Fruit fly (Drosophila melanogaster) whole organism, prepupa: Measurements from ENCODE around the gene MFS10.

ENCODE experiments used
- CG10631 ChIP-seq: fragments of 200-800 bp; sonication (Bioruptor generic); optimal IDR thresholded peaks from 2 replicates; lab custom pipeline; 2016; ENCODE audit warnings: missing biosample characterization, missing genetic modification characterization
- CG11294 ChIP-seq: fragments of 200-800 bp; sonication (Bioruptor generic); IDR thresholded peaks from 2 replicates; pipeline ENCODE4 v1.3.6; 2022; ENCODE audit warnings: missing biosample characterization, missing genetic modification characterization
- CG11762 ChIP-seq: fragments of 200-800 bp; sonication (Bioruptor generic); optimal IDR thresholded peaks from 3 replicates; lab custom pipeline; 2016; ENCODE audit warnings: missing biosample characterization, missing genetic modification characterization; ENCODE audit not compliant: insufficient read depth
- CG15336 ChIP-seq: fragments of 200-800 bp; sonication (Bioruptor generic); IDR thresholded peaks from 2 replicates; pipeline ENCODE4 v1.3.6; 2022; ENCODE audit warnings: missing biosample characterization, missing genetic modification characterization
- CG3032 ChIP-seq: fragments of 200-800 bp; optimal IDR thresholded peaks from 2 replicates; lab custom pipeline; 2019; ENCODE audit warnings: missing biosample characterization, mild to moderate bottlenecking, missing genetic modification characterization, moderate library complexity
- CG31627 ChIP-seq: fragments of 200-800 bp; sonication (Bioruptor generic); optimal IDR thresholded peaks from 3 replicates; lab custom pipeline; 2016; ENCODE audit warnings: missing biosample characterization, missing genetic modification characterization
- CG32006 ChIP-seq: fragments of 200-800 bp; sonication (Bioruptor generic); optimal IDR thresholded peaks from 3 replicates; lab custom pipeline; 2017; ENCODE audit warnings: missing biosample characterization, mild to moderate bottlenecking, missing genetic modification characterization
- CG34406 ChIP-seq: fragments of 200-800 bp; sonication (Bioruptor generic); optimal IDR thresholded peaks from 3 replicates; lab custom pipeline; 2016; ENCODE audit warnings: missing biosample characterization, missing genetic modification characterization
- CG3919 ChIP-seq: fragments of 200-800 bp; sonication (Bioruptor generic); optimal IDR thresholded peaks from 3 replicates; lab custom pipeline; 2016; ENCODE audit warnings: missing biosample characterization, missing genetic modification characterization
- CG4318 ChIP-seq: fragments of 200-800 bp; sonication (Bioruptor generic); optimal IDR thresholded peaks from 3 replicates; lab custom pipeline; 2017; ENCODE audit warnings: missing biosample characterization, mild to moderate bottlenecking, missing genetic modification characterization
- CG6276 ChIP-seq: fragments of 200-800 bp; sonication (Bioruptor generic); optimal IDR thresholded peaks from 2 replicates; lab custom pipeline; 2017; ENCODE audit warnings: missing biosample characterization, mild to moderate bottlenecking, missing genetic modification characterization
- CG6808 ChIP-seq: fragments of 200-800 bp; sonication (Bioruptor generic); optimal IDR thresholded peaks from 3 replicates; lab custom pipeline; 2017; ENCODE audit warnings: missing biosample characterization, missing genetic modification characterization, mild to moderate bottlenecking, moderate library complexity, missing genetic modification reagents
- CG6854 ChIP-seq: fragments of 200-800 bp; sonication (Bioruptor generic); optimal IDR thresholded peaks from 2 replicates; lab custom pipeline; 2017; ENCODE audit warnings: missing biosample characterization, mild to moderate bottlenecking, missing genetic modification characterization
- CG7368 ChIP-seq: fragments of 200-800 bp; sonication (Bioruptor generic); optimal IDR thresholded peaks from 3 replicates; lab custom pipeline; 2016; ENCODE audit warnings: missing biosample characterization, missing genetic modification characterization
- CG8119 ChIP-seq: fragments of 200-800 bp; sonication (Bioruptor generic); IDR thresholded peaks from 3 replicates; pipeline ENCODE4 v1.3.6; 2022; ENCODE audit warnings: missing biosample characterization, missing genetic modification characterization
- CG8632 ChIP-seq: fragments of 200-800 bp; sonication (Bioruptor generic); optimal IDR thresholded peaks from 3 replicates; lab custom pipeline; 2016; ENCODE audit warnings: missing biosample characterization, missing genetic modification characterization
- Eip75B ChIP-seq: fragments of 200-800 bp; sonication (Bioruptor generic); optimal IDR thresholded peaks from 3 replicates; lab custom pipeline; 2016; ENCODE audit warnings: missing biosample characterization, missing genetic modification characterization
- Eip78C ChIP-seq: fragments of 200-800 bp; sonication (Bioruptor generic); peaks from one replicate; lab custom pipeline; 2016; ENCODE audit warnings: missing biosample characterization, missing genetic modification characterization
- Ets96B ChIP-seq: fragments of 200-800 bp; optimal IDR thresholded peaks from 2 replicates; lab custom pipeline; 2019; ENCODE audit warnings: missing biosample characterization, mild to moderate bottlenecking, missing genetic modification characterization, moderate library complexity
- Hr38 ChIP-seq: sonication (Bioruptor generic); optimal IDR thresholded peaks from 2 replicates; lab custom pipeline; 2016; ENCODE audit warnings: missing biosample characterization, missing genetic modification characterization
- Hr39 ChIP-seq: fragments of 200-800 bp; sonication (Bioruptor generic); optimal IDR thresholded peaks from 2 replicates; lab custom pipeline; 2016; ENCODE audit warnings: missing biosample characterization, missing genetic modification characterization
- Lpt ChIP-seq: fragments of 200-800 bp; sonication (Bioruptor generic); optimal IDR thresholded peaks from 3 replicates; lab custom pipeline; 2016; ENCODE audit warnings: missing biosample characterization, missing genetic modification characterization
- Smox ChIP-seq: fragments of 200-800 bp; sonication (Bioruptor generic); optimal IDR thresholded peaks from 3 replicates; lab custom pipeline; 2016; ENCODE audit warnings: missing biosample characterization, missing genetic modification characterization
- Sox14 ChIP-seq: fragments of 200-800 bp; sonication (Bioruptor generic); optimal IDR thresholded peaks from 3 replicates; lab custom pipeline; 2016; ENCODE audit warnings: missing biosample characterization, missing genetic modification characterization
- Sox15 ChIP-seq: fragments of 200-800 bp; sonication (Bioruptor generic); optimal IDR thresholded peaks from 3 replicates; lab custom pipeline; 2016; ENCODE audit warnings: missing biosample characterization, missing genetic modification characterization
- achi ChIP-seq: fragments of 200-800 bp; sonication (Bioruptor generic); optimal IDR thresholded peaks from 3 replicates; lab custom pipeline; 2016; ENCODE audit warnings: missing biosample characterization, missing genetic modification characterization
- dsx ChIP-seq: fragments of 200-800 bp; optimal IDR thresholded peaks from 3 replicates; lab custom pipeline; 2019; ENCODE audit warnings: missing biosample characterization, mild to moderate bottlenecking, missing genetic modification characterization, moderate library complexity; ENCODE audit not compliant: poor library complexity, severe bottlenecking
- eg ChIP-seq: fragments of 200-800 bp; sonication (Bioruptor generic); IDR thresholded peaks from 3 replicates; pipeline ENCODE4 v1.3.6; 2022; ENCODE audit warnings: missing biosample characterization, missing genetic modification characterization
- fd59A ChIP-seq: fragments of 200-800 bp; sonication (Bioruptor generic); optimal IDR thresholded peaks from 2 replicates; lab custom pipeline; 2017; ENCODE audit warnings: missing biosample characterization, mild to moderate bottlenecking, missing genetic modification characterization, missing genetic modification reagents
- fkh ChIP-seq: fragments of 200-800 bp; sonication (Bioruptor generic); optimal IDR thresholded peaks from 3 replicates; lab custom pipeline; 2017; ENCODE audit warnings: missing biosample characterization, mild to moderate bottlenecking, missing genetic modification characterization, moderate library complexity
- lz ChIP-seq: fragments of 200-800 bp; sonication (Bioruptor generic); optimal IDR thresholded peaks from 3 replicates; lab custom pipeline; 2016; ENCODE audit warnings: missing biosample characterization, missing genetic modification characterization
- spab ChIP-seq: fragments of 200-800 bp; sonication (Bioruptor generic); optimal IDR thresholded peaks from 2 replicates; lab custom pipeline; 2017; ENCODE audit warnings: missing biosample characterization, mild to moderate bottlenecking, missing genetic modification characterization, missing genetic modification reagents
- ss ChIP-seq, 2 experiments: fragments of 200-800 bp; sonication (Bioruptor generic); optimal IDR thresholded peaks; 2 replicates in 1 of 2; 3 replicates in 1 of 2; lab custom pipeline; 2017 to 2018; ENCODE audit warnings: mild to moderate bottlenecking in 2 of 2, missing biosample characterization in 2 of 2, missing genetic modification characterization in 2 of 2, moderate library complexity in 1 of 2
- svp ChIP-seq: fragments of 200-800 bp; sonication (Bioruptor generic); peaks from one replicate; lab custom pipeline; 2016; ENCODE audit warnings: missing biosample characterization, missing genetic modification characterization
- topi ChIP-seq: fragments of 200-800 bp; sonication (Bioruptor generic); optimal IDR thresholded peaks from 3 replicates; lab custom pipeline; 2016; ENCODE audit warnings: missing biosample characterization, missing genetic modification characterization

Gene MFS10

DNA sequence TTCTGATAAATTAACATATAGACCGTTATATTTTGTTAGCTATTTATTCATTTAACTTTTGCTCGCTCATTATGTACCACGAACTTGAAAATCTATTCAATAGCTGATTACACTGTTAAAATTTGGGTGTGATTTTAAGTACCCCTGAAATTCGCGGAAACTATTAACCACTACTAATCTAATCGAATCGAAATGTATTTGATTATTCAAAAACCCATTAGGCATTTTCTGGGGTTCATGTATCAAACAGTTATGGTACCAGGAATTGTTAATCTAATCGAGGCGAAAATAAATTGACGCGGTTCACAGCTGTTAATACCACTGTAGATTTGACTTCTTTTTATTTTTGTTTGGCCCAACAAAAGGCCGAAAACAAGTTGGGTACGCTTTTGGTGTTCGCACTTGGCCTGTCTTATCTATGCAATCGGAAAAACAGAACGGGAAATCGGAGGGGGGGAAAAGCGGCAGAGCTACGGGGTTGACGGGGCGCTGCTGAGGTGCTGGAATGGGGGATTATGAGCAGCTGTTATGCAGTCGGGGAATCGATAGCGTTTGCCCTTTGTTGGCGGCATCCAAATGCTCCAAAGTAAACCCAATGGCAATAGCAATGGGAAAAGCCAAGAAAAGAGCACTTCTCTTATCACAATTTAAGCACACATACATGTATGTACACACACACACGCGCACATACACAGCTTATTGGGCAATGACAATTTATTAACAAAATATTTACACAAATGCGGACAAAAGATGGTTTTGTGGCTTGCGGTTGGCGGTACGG, 40.6 kb upstream of the MFS10 start (continued):
- TF ChIP-seq CG11294 (GFP tag; lab: Robert Waterston, UW) (no peak), CG10631 (GFP tag; lab: Kevin White, UChicago) (peak; percentile 1), eg (GFP tag; lab: Robert Waterston, UW) (no peak), CG4318 (peak; percentile 33), topi (GFP tag; lab: Kevin White, UChicago) (peak; percentile 7), Sox14 (GFP tag; lab: Kevin White, UChicago) (no peak), Lpt (no peak), CG3032 (tag; lab: Kevin White, UChicago) (no peak)
- TF ChIP-seq, all 60 proteins: peak for 14

DNA sequence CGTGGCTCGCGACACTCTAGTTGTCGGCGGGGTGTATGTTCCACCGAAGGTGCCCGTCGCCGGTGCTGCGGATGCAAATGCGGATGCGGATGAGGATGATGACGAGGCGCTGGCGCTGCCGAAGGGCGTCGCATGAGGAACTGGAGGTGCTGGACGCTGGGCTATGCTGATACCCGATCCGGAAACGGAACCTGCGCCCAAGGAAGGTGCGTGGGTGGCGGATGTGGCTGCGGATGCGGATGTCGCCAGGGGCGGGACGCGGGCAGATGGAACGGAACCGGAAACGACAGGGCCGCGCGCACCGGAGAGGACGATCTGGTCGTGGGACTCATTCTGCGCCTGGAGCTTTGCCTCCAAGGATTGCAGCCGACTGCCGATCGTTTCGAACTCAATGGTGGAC, 39.4 kb upstream of the MFS10 start:
- no peak for TF ChIP-seq CG3032 (tag; lab: Kevin White, UChicago)
- peak; percentile 7 for TF ChIP-seq Eip78C (GFP tag; lab: Kevin White, UChicago)
- TF ChIP-seq lz: no peak
- TF ChIP-seq CG6808 (GFP tag; lab: Kevin White, UChicago): no peak
- TF ChIP-seq, all 60 proteins: peak for 1

DNA sequence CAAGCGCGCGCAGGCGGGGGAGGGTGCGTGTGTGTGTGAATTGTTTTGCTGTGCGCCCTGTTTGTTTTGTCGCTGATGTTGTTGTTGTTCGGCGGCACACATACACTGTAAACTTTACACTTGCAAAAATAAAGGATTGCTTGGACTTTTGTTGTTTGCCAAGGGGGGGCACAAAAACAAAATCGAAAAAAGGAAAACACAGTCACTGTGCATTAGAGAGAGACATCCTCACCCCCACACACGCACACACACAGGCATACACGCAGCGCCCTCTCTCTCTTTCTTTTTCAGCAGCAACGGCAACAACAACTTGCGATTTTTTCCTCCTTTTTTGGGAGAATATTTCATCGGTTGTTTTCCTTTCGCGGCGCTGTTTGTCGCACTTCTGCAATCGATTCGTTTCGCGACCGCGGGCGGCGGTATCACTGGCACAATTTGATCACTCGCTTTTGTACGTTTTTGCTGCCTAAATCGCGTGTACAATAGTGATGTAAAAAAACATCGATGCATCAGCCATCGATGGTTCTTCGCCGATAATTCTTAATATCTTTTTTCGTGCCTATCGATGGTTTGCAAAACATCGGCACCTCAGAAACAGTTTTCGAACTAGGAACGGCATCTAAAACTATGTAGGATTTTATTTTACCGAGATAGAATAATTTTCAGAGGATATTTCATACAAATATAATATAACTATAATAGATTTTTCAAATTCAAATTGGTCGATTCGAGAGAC, 38.7 kb upstream of the MFS10 start, which contains the start of gene hep:
hep (minus strand) TSS at position 515 of the 736 bp plus-strand sequence.
- TF ChIP-seq CG8632 (GFP tag; lab: Kevin White, UChicago): peak; percentile 30
- peak; percentile 1 for TF ChIP-seq fd59A (GFP tag; lab: Kevin White, UChicago)
- peak; percentile 5 for TF ChIP-seq Sox14 (GFP tag; lab: Kevin White, UChicago)
- peak; percentile 16 to 50 for TF ChIP-seq ss (GFP tag; optimal IDR thresholded peaks at IDR 0.05; lab: Kevin White, UChicago)
- TF ChIP-seq CG8119 (GFP tag; lab: Robert Waterston, UW): peak; percentile 52; the same call in 2 of the 3 replicates
- peak; percentile 36 for TF ChIP-seq CG3919 (GFP tag; lab: Kevin White, UChicago)
- TF ChIP-seq Lpt: peak; percentile 19
- TF ChIP-seq CG3032 (tag; lab: Kevin White, UChicago): no peak
- no peak for TF ChIP-seq Sox15 (GFP tag; lab: Kevin White, UChicago)
- TF ChIP-seq Smox (GFP tag; lab: Kevin White, UChicago): no peak
- peak; percentile 29 for TF ChIP-seq CG6854 (GFP tag; lab: Kevin White, UChicago)
- peak; percentile 7 for TF ChIP-seq dsx
- TF ChIP-seq CG15336 (GFP tag; lab: Robert Waterston, UW): peak; percentile 28; the same call in 1 of the 2 replicates
- TF ChIP-seq CG6276 (GFP tag; lab: Kevin White, UChicago): peak; percentile 42
- no peak for TF ChIP-seq CG7368 (GFP tag; lab: Kevin White, UChicago)
- TF ChIP-seq CG32006: peak; percentile 35
- TF ChIP-seq fkh: peak; percentile 69
- TF ChIP-seq Eip78C (GFP tag; lab: Kevin White, UChicago): peak; percentile 63

DNA sequence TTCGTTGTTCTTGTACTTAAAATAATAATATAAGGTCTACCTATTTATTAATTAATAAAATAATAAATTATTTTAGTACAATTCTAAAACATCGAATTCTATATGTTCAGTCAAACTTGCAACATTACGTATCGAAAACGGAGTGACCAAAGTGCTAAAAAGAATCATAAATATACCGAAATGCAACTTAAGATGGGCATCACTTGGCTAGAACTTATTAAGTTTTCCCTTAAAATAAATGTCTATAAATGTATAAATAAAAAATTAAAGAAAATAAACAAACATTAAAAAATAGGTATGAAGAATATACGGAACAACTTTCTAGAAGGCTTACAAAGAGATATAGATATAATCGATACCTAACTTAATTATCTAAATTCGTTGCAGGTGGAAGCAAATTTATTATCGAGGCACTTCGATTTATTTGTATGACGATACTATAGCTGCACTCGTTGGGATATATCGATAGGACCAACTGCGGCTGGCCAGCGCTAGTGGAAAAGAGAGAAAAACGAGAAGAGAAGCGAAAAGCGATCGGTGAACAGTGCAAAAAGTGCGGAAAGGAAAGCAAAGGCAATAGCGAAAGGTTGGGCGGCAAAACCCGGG, 38.1 kb upstream of the MFS10 start, which contains the start of gene lic:
lic (plus strand) TSS at position 490 of the 606 bp plus-strand sequence.
- TF ChIP-seq CG6808 (GFP tag; lab: Kevin White, UChicago) (peak; percentile 92), fkh (no peak), spab (GFP tag; lab: Kevin White, UChicago) (no peak), CG11762 (GFP tag; lab: Kevin White, UChicago) (no peak), CG6276 (GFP tag; lab: Kevin White, UChicago) (no peak), dsx (no peak), svp (GFP tag; lab: Kevin White, UChicago) (peak; percentile 6)

DNA sequence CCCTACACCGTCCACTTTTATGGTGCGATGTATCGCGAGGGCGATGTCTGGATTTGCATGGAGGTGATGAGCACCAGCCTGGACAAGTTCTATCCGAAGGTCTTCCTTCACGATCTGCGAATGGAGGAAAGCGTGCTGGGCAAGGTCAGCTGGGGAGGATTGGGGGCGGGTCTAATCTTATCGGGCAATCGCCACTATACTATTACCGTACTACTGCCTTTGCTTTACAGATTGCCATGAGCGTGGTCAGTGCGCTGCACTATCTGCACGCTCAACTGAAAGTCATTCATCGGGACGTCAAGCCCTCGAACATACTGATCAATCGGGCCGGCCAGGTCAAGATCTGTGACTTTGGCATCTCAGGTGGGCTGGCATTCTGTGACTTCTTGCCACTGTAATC, 37.0 kb upstream of the MFS10 start:
- TF ChIP-seq Hr38 (GFP tag; lab: Kevin White, UChicago): no peak
- no peak for TF ChIP-seq CG8632 (GFP tag; lab: Kevin White, UChicago)
- TF ChIP-seq CG34406 (GFP tag; lab: Kevin White, UChicago): no peak
- no peak for TF ChIP-seq CG3032 (tag; lab: Kevin White, UChicago)
- TF ChIP-seq fd59A (GFP tag; lab: Kevin White, UChicago): no peak
- TF ChIP-seq Sox15 (GFP tag; lab: Kevin White, UChicago): no peak
- TF ChIP-seq Hr39 (GFP tag; lab: Kevin White, UChicago): no peak
- TF ChIP-seq Eip75B: no peak
- TF ChIP-seq Ets96B (tag; lab: Kevin White, UChicago): no peak
- no peak for TF ChIP-seq CG31627 (GFP tag; lab: Kevin White, UChicago)
- TF ChIP-seq achi (GFP tag; lab: Kevin White, UChicago): no peak
- TF ChIP-seq Lpt: no peak
- no peak for TF ChIP-seq CG7368 (GFP tag; lab: Kevin White, UChicago)
